Worm (Caenorhabditis elegans) whole organism, L4 larva: ENCODE measurements around the gene H41C03.1.

Experiments used
- F26F4.8 ChIP-seq: fragments of 200-800 bp; sonication (Bioruptor generic); conservative IDR thresholded peaks from 2 replicates; pipeline ENCODE4 v1.3.6; 2022; ENCODE audit warnings: missing genetic modification characterization, missing compliant biosample characterization
- F37D6.2 ChIP-seq: sonication (generic microtip); optimal IDR thresholded peaks from 2 replicates; lab custom pipeline; 2016; ENCODE audit warnings: mild to moderate bottlenecking, missing genetic modification characterization, missing compliant biosample characterization
- F44E2.7 ChIP-seq: fragments of 200-800 bp; sonication (Bioruptor generic); IDR thresholded peaks from 2 replicates; pipeline ENCODE4 v2.1.2; 2022; ENCODE audit warnings: missing genetic modification characterization, missing compliant biosample characterization
- T20F7.1 ChIP-seq: fragments of 200-800 bp; sonication (Bioruptor generic); optimal IDR thresholded peaks from 2 replicates; lab custom pipeline; 2018; ENCODE audit warnings: mild to moderate bottlenecking, missing genetic modification characterization, missing compliant biosample characterization
- T26A8.4 ChIP-seq: fragments of 200-800 bp; sonication (Bioruptor generic); IDR thresholded peaks from 2 replicates; pipeline ENCODE4 v1.3.6; 2022; ENCODE audit warnings: missing genetic modification characterization, missing compliant biosample characterization
- Y48G9A.11 ChIP-seq: fragments of 200-800 bp; sonication (Bioruptor generic); IDR thresholded peaks from 2 replicates; pipeline ENCODE4 v1.3.6; 2022; ENCODE audit warnings: missing genetic modification reagents, missing genetic modification characterization, missing compliant biosample characterization
- Y75B8A.6 ChIP-seq: fragments of 200-800 bp; sonication (Bioruptor generic); IDR thresholded peaks from 2 replicates; pipeline ENCODE4 v1.3.6; 2022; ENCODE audit warnings: missing genetic modification reagents, missing genetic modification characterization, missing compliant biosample characterization
- ZK337.2 ChIP-seq: fragments of 200-800 bp; sonication (Bioruptor generic); IDR thresholded peaks from 2 replicates; pipeline ENCODE4 v1.3.6; 2022; ENCODE audit warnings: missing genetic modification reagents, missing genetic modification characterization, missing compliant biosample characterization
- aha-1 ChIP-seq: fragments of 150-350 bp; peaks from one replicate; lab custom pipeline; 2014; ENCODE audit warnings: missing biosample characterization, missing genetic modification characterization
- ceh-28 ChIP-seq: fragments of 150-350 bp; optimal IDR thresholded peaks from 2 replicates; lab custom pipeline; 2014; ENCODE audit warnings: missing biosample characterization, missing genetic modification reagents, missing genetic modification characterization
- ceh-32 ChIP-seq: sonication (generic microtip); optimal IDR thresholded peaks from 2 replicates; lab custom pipeline; 2016; ENCODE audit warnings: mild to moderate bottlenecking, missing genetic modification characterization, missing compliant biosample characterization; ENCODE audit not compliant: poor library complexity
- daf-16 ChIP-seq, 3 experiments: sonication (generic microtip); optimal IDR thresholded peaks; 2 replicates each; lab custom pipeline; 2016 to 2017; ENCODE audit warnings: missing genetic modification characterization in 3 of 3, missing genetic modification reagents in 3 of 3, mild to moderate bottlenecking in 2 of 3, missing compliant biosample characterization in 2 of 3, missing biosample characterization in 1 of 3, moderate library complexity in 1 of 3
- dmd-6 ChIP-seq: fragments of 200-800 bp; sonication (Bioruptor generic); IDR thresholded peaks from 2 replicates; pipeline ENCODE4 v1.3.6; 2022; ENCODE audit warnings: missing genetic modification reagents, missing genetic modification characterization, missing compliant biosample characterization
- dmd-9 ChIP-seq: fragments of 200-800 bp; sonication (Bioruptor generic); IDR thresholded peaks from 2 replicates; pipeline ENCODE4 v1.3.6; 2022; ENCODE audit warnings: missing genetic modification reagents, missing genetic modification characterization, missing compliant biosample characterization
- dpl-1 ChIP-seq: fragments of 150-350 bp; optimal IDR thresholded peaks from 2 replicates; lab custom pipeline; 2014; ENCODE audit warnings: missing biosample characterization, missing genetic modification reagents, missing genetic modification characterization
- dve-1 ChIP-seq: sonication (generic microtip); optimal IDR thresholded peaks from 2 replicates; lab custom pipeline; 2017; ENCODE audit warnings: antibody characterized with exemption, mild to moderate bottlenecking, missing genetic modification characterization, missing compliant biosample characterization; ENCODE audit not compliant: insufficient read depth
- fkh-10 ChIP-seq: fragments of 150-350 bp; optimal IDR thresholded peaks from 2 replicates; lab custom pipeline; 2014; ENCODE audit warnings: missing biosample characterization, missing genetic modification reagents, missing genetic modification characterization
- hif-1 ChIP-seq, 2 experiments: sonication (generic microtip); optimal IDR thresholded peaks; 2 replicates each; lab custom pipeline; 2016 to 2017; ENCODE audit warnings: missing compliant biosample characterization in 2 of 2, missing genetic modification characterization in 2 of 2, missing genetic modification reagents in 2 of 2, missing genotype in 2 of 2, mild to moderate bottlenecking in 1 of 2
- hlh-11 ChIP-seq: fragments of 200-800 bp; sonication (Bioruptor generic); optimal IDR thresholded peaks from 2 replicates; lab custom pipeline; 2018; ENCODE audit warnings: mild to moderate bottlenecking, missing genetic modification characterization, missing compliant biosample characterization
- hlh-30 ChIP-seq: sonication (generic microtip); optimal IDR thresholded peaks from 2 replicates; lab custom pipeline; 2017; ENCODE audit warnings: antibody characterized with exemption, mild to moderate bottlenecking, missing genetic modification characterization, missing compliant biosample characterization; ENCODE audit not compliant: insufficient read depth
- hmg-1.1 ChIP-seq: fragments of 200-800 bp; sonication (Bioruptor generic); IDR thresholded peaks from 2 replicates; pipeline ENCODE4 v1.3.6; 2022; ENCODE audit warnings: missing genetic modification reagents, missing genetic modification characterization, missing compliant biosample characterization
- lin-13 ChIP-seq: fragments of 150-350 bp; optimal IDR thresholded peaks from 2 replicates; lab custom pipeline; 2014; ENCODE audit warnings: missing biosample characterization, missing genetic modification reagents, missing genetic modification characterization
- lin-38 ChIP-seq: fragments of 200-800 bp; sonication (Bioruptor generic); IDR thresholded peaks from 2 replicates; pipeline ENCODE4 v1.3.6; 2022; ENCODE audit warnings: missing genetic modification reagents, missing genetic modification characterization, missing compliant biosample characterization
- lsy-2 ChIP-seq, 2 experiments: fragments of 150-350 bp in 1 of 2; sonication (generic microtip) in 1 of 2; optimal IDR thresholded peaks; 2 replicates each; lab custom pipeline; 2014 to 2017; ENCODE audit warnings: missing biosample characterization in 2 of 2, missing genetic modification characterization in 2 of 2
- mdl-1 ChIP-seq, 2 experiments: fragments of 150-350 bp in 1 of 2; sonication (generic microtip) in 1 of 2; optimal IDR thresholded peaks; 2 replicates each; lab custom pipeline; 2014 to 2017; ENCODE audit warnings: missing biosample characterization in 2 of 2, missing genetic modification characterization in 2 of 2
- mdt-29 ChIP-seq: fragments of 200-800 bp; sonication (Bioruptor generic); IDR thresholded peaks from 2 replicates; pipeline ENCODE4 v1.3.6; 2022; ENCODE audit warnings: missing genetic modification reagents, missing genetic modification characterization, missing compliant biosample characterization
- mep-1 ChIP-seq: fragments of 150-350 bp; sonication (generic microtip); optimal IDR thresholded peaks from 3 replicates; lab custom pipeline; 2014; ENCODE audit warnings: missing biosample characterization, missing genetic modification characterization
- mes-2 ChIP-seq: sonication (generic microtip); optimal IDR thresholded peaks from 2 replicates; lab custom pipeline; 2016; ENCODE audit warnings: missing genotype, mild to moderate bottlenecking, missing genetic modification characterization, missing compliant biosample characterization; ENCODE audit not compliant: poor library complexity, severe bottlenecking
- nhr-10 ChIP-seq: fragments of 150-350 bp; optimal IDR thresholded peaks from 2 replicates; lab custom pipeline; 2014; ENCODE audit warnings: missing biosample characterization, missing genetic modification characterization
- nhr-237 ChIP-seq: sonication (generic microtip); optimal IDR thresholded peaks from 2 replicates; lab custom pipeline; 2017; ENCODE audit warnings: missing biosample characterization, missing genetic modification characterization
- nhr-28 ChIP-seq: fragments of 150-350 bp; optimal IDR thresholded peaks from 2 replicates; lab custom pipeline; 2014; ENCODE audit warnings: missing biosample characterization, missing genetic modification characterization
- nhr-41 ChIP-seq: fragments of 200-800 bp; sonication (Bioruptor generic); IDR thresholded peaks from 2 replicates; pipeline ENCODE4 v1.3.6; 2022; ENCODE audit warnings: missing genetic modification reagents, missing genetic modification characterization, missing compliant biosample characterization
- pha-4 ChIP-seq, 2 experiments: fragments of 150-350 bp in 1 of 2; fragments of 200-800 bp in 1 of 2; sonication (Bioruptor generic) in 1 of 2; IDR thresholded peaks in 1 of 2; optimal IDR thresholded peaks in 1 of 2; 2 replicates each; pipeline versions ENCODE4 v1.3.6 to Lab custom; 2014 to 2022; ENCODE audit warnings: missing genetic modification characterization in 2 of 2, missing genetic modification reagents in 2 of 2, missing biosample characterization in 1 of 2, missing compliant biosample characterization in 1 of 2
- php-3 ChIP-seq: fragments of 200-800 bp; sonication (Bioruptor generic); IDR thresholded peaks from 2 replicates; pipeline ENCODE4 v1.3.6; 2022; ENCODE audit warnings: missing genetic modification reagents, missing genetic modification characterization, missing compliant biosample characterization
- pqm-1 ChIP-seq: sonication (generic microtip); optimal IDR thresholded peaks from 2 replicates; lab custom pipeline; 2017; ENCODE audit warnings: missing biosample characterization, missing genetic modification characterization
- rbr-2 ChIP-seq: sonication (generic microtip); optimal IDR thresholded peaks from 2 replicates; lab custom pipeline; 2016; ENCODE audit warnings: missing genotype, missing genetic modification characterization, missing compliant biosample characterization
- saeg-2 ChIP-seq: fragments of 200-800 bp; sonication (Bioruptor generic); IDR thresholded peaks from 2 replicates; pipeline ENCODE4 v1.3.6; 2022; ENCODE audit warnings: missing genetic modification reagents, missing genetic modification characterization, missing compliant biosample characterization
- sdz-12 ChIP-seq: fragments of 200-800 bp; sonication (Bioruptor generic); optimal IDR thresholded peaks from 2 replicates; lab custom pipeline; 2018; ENCODE audit warnings: mild to moderate bottlenecking, missing genetic modification characterization, missing compliant biosample characterization
- skn-1 ChIP-seq: fragments of 150-350 bp; optimal IDR thresholded peaks from 2 replicates; lab custom pipeline; 2014; ENCODE audit warnings: missing biosample characterization, missing genetic modification characterization
- snpc-1.2 ChIP-seq: fragments of 200-800 bp; sonication (Bioruptor generic); IDR thresholded peaks from 2 replicates; pipeline ENCODE4 v1.3.6; 2022; ENCODE audit warnings: missing genetic modification reagents, missing genetic modification characterization, missing compliant biosample characterization
- tra-1 ChIP-seq: fragments of 200-800 bp; sonication (Bioruptor generic); IDR thresholded peaks from 2 replicates; pipeline ENCODE4 v1.3.6; 2022; ENCODE audit warnings: missing genetic modification reagents, missing genetic modification characterization, missing compliant biosample characterization
- unc-130 ChIP-seq: sonication (generic microtip); optimal IDR thresholded peaks from 2 replicates; lab custom pipeline; 2016; ENCODE audit warnings: missing genetic modification reagents, missing genetic modification characterization, missing compliant biosample characterization
- unc-62 ChIP-seq, 3 experiments: fragments of 150-350 bp in 1 of 3; sonication (generic microtip); optimal IDR thresholded peaks in 2 of 3; peaks in 1 of 3; 1 replicate in 1 of 3; 2 replicates in 2 of 3; lab custom pipeline; 2014 to 2017; ENCODE audit warnings: missing biosample characterization in 3 of 3, missing genetic modification characterization in 3 of 3, missing genetic modification reagents in 3 of 3, missing genotype in 1 of 3
- zag-1 ChIP-seq: fragments of 150-350 bp; optimal IDR thresholded peaks from 2 replicates; lab custom pipeline; 2014; ENCODE audit warnings: missing biosample characterization, missing genetic modification characterization
- zfp-2 ChIP-seq: sonication (generic microtip); optimal IDR thresholded peaks from 2 replicates; lab custom pipeline; 2016; ENCODE audit warnings: mild to moderate bottlenecking, missing genetic modification characterization, missing compliant biosample characterization

Gene H41C03.1

DNA sequence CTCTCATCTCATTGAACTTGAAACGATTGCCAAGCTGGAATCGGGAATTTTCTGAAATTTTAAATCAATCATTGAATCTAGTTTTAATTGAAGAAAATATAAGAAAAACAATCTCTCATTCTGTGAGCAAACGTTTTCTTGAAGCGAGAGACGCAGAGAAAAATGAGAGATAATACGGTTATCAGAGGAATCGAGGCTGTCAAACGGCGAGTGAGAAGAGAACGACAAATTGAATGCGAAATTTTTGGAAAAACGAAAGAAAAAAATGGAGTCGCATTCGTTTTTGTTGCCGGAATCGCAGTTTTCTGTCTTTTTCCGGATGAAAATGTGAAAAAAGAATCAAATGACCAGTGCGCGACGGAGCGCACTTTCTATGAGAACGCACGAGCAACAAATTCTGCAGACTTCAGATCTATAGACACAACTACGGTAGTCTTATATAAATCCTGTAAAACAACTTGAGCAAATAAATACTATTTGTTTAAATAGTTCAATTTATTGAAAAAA, 19.4 kb downstream of the H41C03.1 start, which contains the start of gene tex-2:
TSS of gene tex-2 (minus strand) at position 51 of the 507 bp plus-strand sequence.
- TF ChIP-seq zfp-2 (tag; lab: Kevin White, UChicago) (no peak), fkh-10 (GFP tag; lab: Kevin White, UChicago) (peak; percentile 43), ZK337.2 (GFP tag; lab: Robert Waterston, UW) (no peak), lsy-2 (tag; optimal IDR thresholded peaks at IDR 0.05; lab: Kevin White, UChicago) (peak in 1 of 2 experiments; percentile 30), pqm-1 (tag; lab: Kevin White, UChicago) (peak; percentile 26), hlh-11 (tag; lab: Kevin White, UChicago) (peak; percentile 72), unc-130 (GFP tag; lab: Kevin White, UChicago) (peak; percentile 49), hmg-1.1 (GFP tag; lab: Robert Waterston, UW) (0 out of 2 replicates have a peak, but pooled peaks have one; percentile 8), pha-4 (GFP tag; IDR thresholded peaks at IDR 0.05; lab: Robert Waterston, UW) (no peak), pha-4 (tag; optimal IDR thresholded peaks at IDR 0.05; lab: Kevin White, UChicago) (no peak), nhr-28 (tag; lab: Kevin White, UChicago) (peak; percentile 90), sdz-12 (no peak), lin-38 (GFP tag; lab: Robert Waterston, UW) (peak; percentile 88), dpl-1 (GFP tag; lab: Kevin White, UChicago) (peak; percentile 2), hlh-30 (peak; percentile 19), mdl-1 (tag; optimal IDR thresholded peaks at IDR 0.05; lab: Kevin White, UChicago) (peak in 1 of 2 experiments; percentile 24), nhr-41 (no peak), dve-1 (tag; lab: Kevin White, UChicago) (peak; percentile 86), rbr-2 (tag; lab: Kevin White, UChicago) (no peak), F37D6.2 (peak; percentile 17), ceh-28 (tag; lab: Kevin White, UChicago) (no peak), unc-62 (GFP tag; optimal IDR thresholded peaks at IDR 0.05 in 1 of 2; lab: Kevin White, UChicago) (no peak), unc-62 (tag; optimal IDR thresholded peaks at IDR 0.05; lab: Kevin White, UChicago) (no peak), hif-1 (tag; optimal IDR thresholded peaks at IDR 0.05; lab: Kevin White, UChicago) (peak in 1 of 2 experiments; percentile 14), dmd-6 (GFP tag; lab: Robert Waterston, UW) (peak; percentile 79), snpc-1.2 (GFP tag; lab: Robert Waterston, UW) (no peak), zag-1 (no peak), daf-16 (GFP tag; optimal IDR thresholded peaks at IDR 0.05; lab: Kevin White, UChicago) (no peak), daf-16 (tag; optimal IDR thresholded peaks at IDR 0.05; lab: Kevin White, UChicago) (peak; percentile 64), T20F7.1 (peak; percentile 68), tra-1 (GFP tag; lab: Robert Waterston, UW) (peak; percentile 61; the same call in 1 of the 2 replicates), mep-1 (peak; percentile 53), lin-13 (GFP tag; lab: Kevin White, UChicago) (peak; percentile 10), mes-2 (tag; lab: Kevin White, UChicago) (peak; percentile 71)
- TF ChIP-seq, all 104 proteins: peak for 21

ce11 chrII:5874130-5874529, 19.9 kb downstream of the H41C03.1 start:
- TF ChIP-seq Y48G9A.11 (GFP tag; lab: Robert Waterston, UW) (no peak), dve-1 (tag; lab: Kevin White, UChicago) (peak; percentile 54), Y75B8A.6 (GFP tag; lab: Robert Waterston, UW) (no peak), saeg-2 (GFP tag; lab: Robert Waterston, UW) (no peak), mdl-1 (tag; optimal IDR thresholded peaks at IDR 0.05; lab: Kevin White, UChicago) (peak in 1 of 2 experiments; percentile 28), nhr-10 (tag; lab: Kevin White, UChicago) (no peak), dmd-9 (GFP tag; lab: Robert Waterston, UW) (no peak), aha-1 (tag; lab: Kevin White, UChicago) (peak; percentile 75), nhr-237 (tag; lab: Kevin White, UChicago) (no peak), nhr-28 (tag; lab: Kevin White, UChicago) (peak; percentile 69), lsy-2 (tag; optimal IDR thresholded peaks at IDR 0.05; lab: Kevin White, UChicago) (peak in 1 of 2 experiments; percentile 11), pha-4 (GFP tag; IDR thresholded peaks at IDR 0.05; lab: Robert Waterston, UW) (no peak), pha-4 (tag; optimal IDR thresholded peaks at IDR 0.05; lab: Kevin White, UChicago) (peak; percentile 4), dpl-1 (GFP tag; lab: Kevin White, UChicago) (no peak), php-3 (GFP tag; lab: Robert Waterston, UW) (no peak), ceh-32 (tag; lab: Kevin White, UChicago) (no peak), zfp-2 (tag; lab: Kevin White, UChicago) (no peak), lin-38 (GFP tag; lab: Robert Waterston, UW) (no peak), T26A8.4 (no peak), F26F4.8 (GFP tag; lab: Robert Waterston, UW) (no peak), daf-16 (GFP tag; optimal IDR thresholded peaks at IDR 0.05; lab: Kevin White, UChicago) (no peak), daf-16 (tag; optimal IDR thresholded peaks at IDR 0.05; lab: Kevin White, UChicago) (peak; percentile 49), mdt-29 (GFP tag; lab: Robert Waterston, UW) (no peak), snpc-1.2 (GFP tag; lab: Robert Waterston, UW) (no peak), hlh-30 (peak; percentile 88), F44E2.7 (GFP tag; lab: Robert Waterston, UW) (no peak), skn-1 (no peak)
